Fruit fly (Drosophila melanogaster): ENCODE results near the gene CG15431.
A peak's percentile ranks its signal among the peaks of the same experiment; 100 is the strongest.

Gene CG15431

dm6 chr2L:4393842-4394421 is 47.1 kb downstream of the CG15431 start, which contains the start of gene CG3652:
Gene CG3652 (minus strand): TSS chr2L:4393876.
- TF ChIP-seq CG4496 (GFP tag; IDR thresholded peaks at IDR 0.05) (no peak), CG14655 (GFP tag; optimal IDR thresholded peaks at IDR 0.05) (no peak), gl (tag; optimal IDR thresholded peaks at IDR 0.05) (no peak), Pif1A (GFP tag; optimal IDR thresholded peaks at IDR 0.05) (no peak), CG12605 (GFP tag; IDR thresholded peaks at IDR 0.05) (no peak), fd96Ca (GFP tag; IDR thresholded peaks at IDR 0.05) (no peak), CG17806 (tag; optimal IDR thresholded peaks at IDR 0.05) (no peak), EcR (GFP tag; optimal IDR thresholded peaks at IDR 0.05) (no peak), D1 (tag; optimal IDR thresholded peaks at IDR 0.05) (no peak), CG32121 (GFP tag; IDR thresholded peaks at IDR 0.05) (no peak), CG15710 (tag; optimal IDR thresholded peaks at IDR 0.05) (no peak), Pif1B (GFP tag; optimal IDR thresholded peaks at IDR 0.05) (no peak), Snoo (tag; optimal IDR thresholded peaks at IDR 0.05) (no peak), rn (GFP tag; IDR thresholded peaks at IDR 0.05) (no peak), CG9948 (tag; optimal IDR thresholded peaks at IDR 0.05) (no peak)

DNA sequence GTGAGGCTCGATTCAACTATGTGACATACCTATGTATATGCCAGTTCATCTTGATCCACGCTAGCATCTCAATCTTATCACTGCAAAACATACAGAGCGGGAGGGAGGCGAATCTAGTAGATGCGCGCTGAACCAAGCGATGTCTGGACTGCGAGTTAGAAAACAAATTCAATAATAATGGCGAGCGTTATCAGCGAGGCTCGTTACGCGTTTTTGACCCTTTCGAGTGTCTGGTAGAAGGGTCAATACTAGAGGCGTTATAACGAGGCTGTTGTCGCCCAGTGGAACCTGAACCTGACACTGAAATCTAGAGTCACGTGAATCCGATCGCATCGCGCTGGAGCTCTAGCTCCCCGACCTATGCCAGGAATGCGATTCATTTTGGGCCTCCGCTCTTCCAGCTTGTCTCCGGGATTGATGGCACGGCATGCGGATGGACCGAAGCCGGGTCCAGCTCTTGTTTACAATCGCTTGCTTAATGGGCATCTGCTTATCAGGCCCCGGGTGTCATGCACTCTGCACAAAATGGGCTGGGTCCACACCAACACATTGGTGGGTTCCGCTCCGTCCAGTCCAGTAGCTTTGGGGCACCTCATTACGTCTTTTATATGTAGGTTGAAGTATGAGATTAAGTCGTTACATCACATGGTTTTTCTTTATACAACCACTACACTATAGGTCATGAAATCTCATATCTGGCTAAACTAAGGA is 51.5 kb downstream of the CG15431 start:
- TF ChIP-seq D1 (tag; optimal IDR thresholded peaks at IDR 0.05) (no peak), EcR (GFP tag; optimal IDR thresholded peaks at IDR 0.05) (peak; percentile 51)

dm6 chr2L:4388027-4388426 is 53.1 kb downstream of the CG15431 start, which contains the start of gene Tps1:
Gene Tps1 (plus strand): TSS chr2L:4388327.
- no peak for TF ChIP-seq rn (GFP tag; IDR thresholded peaks at IDR 0.05)
- no peak for TF ChIP-seq Snoo (tag; optimal IDR thresholded peaks at IDR 0.05)
- no peak for TF ChIP-seq CG8159 (tag; optimal IDR thresholded peaks at IDR 0.05)
- TF ChIP-seq Pif1A (GFP tag; optimal IDR thresholded peaks at IDR 0.05) = no peak
- TF ChIP-seq CG10348 (GFP tag; IDR thresholded peaks at IDR 0.05) = no peak
- TF ChIP-seq Pif1B (GFP tag; optimal IDR thresholded peaks at IDR 0.05) = no peak
- no peak for TF ChIP-seq CG32121 (GFP tag; IDR thresholded peaks at IDR 0.05)
- no peak for TF ChIP-seq CG15710 (tag; optimal IDR thresholded peaks at IDR 0.05)
- no peak for TF ChIP-seq CG17806 (tag; optimal IDR thresholded peaks at IDR 0.05)
- no peak for TF ChIP-seq CG4496 (GFP tag; IDR thresholded peaks at IDR 0.05)
- no peak for TF ChIP-seq Ets98B (GFP tag; IDR thresholded peaks at IDR 0.05)
- no peak for TF ChIP-seq EcR (GFP tag; optimal IDR thresholded peaks at IDR 0.05)
- no peak for TF ChIP-seq CG9948 (tag; optimal IDR thresholded peaks at IDR 0.05)
- TF ChIP-seq fd96Ca (GFP tag; IDR thresholded peaks at IDR 0.05) = no peak
- TF ChIP-seq CG13204 (GFP tag; optimal IDR thresholded peaks at IDR 0.05) = no peak

DNA sequence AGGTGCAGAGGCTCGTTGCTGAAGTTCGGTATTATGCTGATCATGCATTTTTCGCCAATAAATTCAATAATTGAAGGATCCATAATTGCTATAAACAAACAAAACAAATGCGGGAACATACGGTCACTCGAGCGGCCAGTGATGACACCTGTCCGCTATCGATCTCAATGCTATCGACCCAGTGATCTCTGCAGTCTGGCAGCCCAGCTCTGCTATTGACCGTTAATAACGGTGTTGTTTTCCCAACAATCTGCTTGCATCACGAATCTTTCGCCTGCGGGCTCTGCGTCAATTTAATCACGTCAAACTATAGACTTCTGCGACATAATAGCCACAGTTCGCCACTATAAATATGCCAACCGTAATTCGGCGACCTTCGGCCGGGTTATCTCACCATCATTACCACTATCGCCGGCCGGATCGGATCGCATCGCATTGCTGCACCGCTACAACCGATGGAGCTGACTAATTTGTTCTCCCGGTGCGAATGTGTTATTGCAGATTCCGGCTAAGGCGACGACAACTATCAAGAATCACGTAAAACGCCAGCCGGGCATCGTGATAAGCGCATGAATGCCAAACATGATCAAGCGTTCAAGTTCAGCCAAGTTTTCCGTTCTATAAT is 54.0 kb downstream of the CG15431 start, which contains the start of gene Psf2:
Psf2 (minus strand) TSS at position 431 of the 625 bp plus-strand sequence.
- no peak for TF ChIP-seq CG8301 (tag; optimal IDR thresholded peaks at IDR 0.05)
- TF ChIP-seq Pif1A (GFP tag; optimal IDR thresholded peaks at IDR 0.05) = no peak
- TF ChIP-seq CG4496 (GFP tag; IDR thresholded peaks at IDR 0.05) = peak; percentile 21; the same call in 1 of the 3 replicates

DNA sequence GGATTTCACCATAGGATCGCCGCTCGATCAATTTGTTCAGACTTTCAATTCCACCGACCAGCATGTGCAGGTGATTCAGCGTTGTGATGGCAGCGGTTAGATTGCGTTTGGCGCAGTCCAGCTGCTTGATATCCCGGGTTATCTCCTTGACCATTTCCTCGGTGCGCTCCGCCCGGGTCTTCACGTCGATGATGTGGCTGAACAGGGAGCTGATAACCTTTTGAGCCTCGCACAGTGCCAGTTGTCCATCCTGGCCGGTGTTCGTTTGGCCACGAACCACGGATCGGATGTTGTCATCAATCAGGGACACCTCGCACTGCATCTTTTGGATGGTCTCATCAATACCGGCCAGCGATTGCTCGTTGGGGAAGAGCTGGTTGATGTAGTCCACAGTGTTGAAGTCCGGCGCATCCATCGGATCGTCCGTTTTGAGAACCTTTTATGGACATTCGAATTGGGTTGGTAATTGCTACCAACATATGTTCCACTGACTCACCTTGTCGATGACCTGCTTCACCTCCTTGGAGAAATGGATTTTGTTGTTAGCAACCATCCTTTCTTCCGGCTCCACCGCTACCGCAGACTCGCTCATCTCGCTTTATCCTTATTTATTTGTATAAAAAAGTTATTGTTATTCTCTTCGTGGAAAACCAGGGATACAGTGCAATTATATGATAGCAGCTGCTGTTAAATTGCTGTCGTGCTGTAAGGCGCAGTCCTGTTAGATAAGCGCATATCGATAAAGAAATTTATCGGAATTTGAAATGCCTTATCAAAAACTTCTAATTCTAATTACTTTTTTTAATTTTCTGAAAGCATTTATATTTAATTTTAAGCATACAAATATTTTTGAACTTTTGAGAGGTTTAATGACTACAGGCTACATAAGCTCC is 55.4 kb downstream of the CG15431 start, which contains the start of gene Vps53:
Vps53 (minus strand) TSS at position 676 of the 893 bp plus-strand sequence.
- TF ChIP-seq CG8159 (tag; optimal IDR thresholded peaks at IDR 0.05) (no peak), D1 (tag; optimal IDR thresholded peaks at IDR 0.05) (no peak), CG10348 (GFP tag; IDR thresholded peaks at IDR 0.05) (no peak), CG9948 (tag; optimal IDR thresholded peaks at IDR 0.05) (no peak), fd96Ca (GFP tag; IDR thresholded peaks at IDR 0.05) (no peak), CG13204 (GFP tag; optimal IDR thresholded peaks at IDR 0.05) (no peak), CG34367 (tag; optimal IDR thresholded peaks at IDR 0.05) (no peak), Pif1A (GFP tag; optimal IDR thresholded peaks at IDR 0.05) (no peak), CG14655 (GFP tag; optimal IDR thresholded peaks at IDR 0.05) (no peak), Snoo (tag; optimal IDR thresholded peaks at IDR 0.05) (no peak), CG4496 (GFP tag; IDR thresholded peaks at IDR 0.05) (no peak), rn (GFP tag; IDR thresholded peaks at IDR 0.05) (no peak), CG12605 (GFP tag; IDR thresholded peaks at IDR 0.05) (no peak), CG8301 (tag; optimal IDR thresholded peaks at IDR 0.05) (no peak), Ets98B (GFP tag; IDR thresholded peaks at IDR 0.05) (no peak), CG15710 (tag; optimal IDR thresholded peaks at IDR 0.05) (no peak), EcR (GFP tag; optimal IDR thresholded peaks at IDR 0.05) (no peak), CG32121 (GFP tag; IDR thresholded peaks at IDR 0.05) (no peak), CG17806 (tag; optimal IDR thresholded peaks at IDR 0.05) (no peak)
